Fruit fly (Drosophila melanogaster) whole organism, pupa: ENCODE measurements around the gene ND-20.

Source experiments
- CG14655 ChIP-seq: fragments of 200-800 bp; sonication (Bioruptor generic); optimal IDR thresholded peaks from 3 replicates; lab custom pipeline; 2017; ENCODE audit warnings: mild to moderate bottlenecking, missing biosample characterization, missing genetic modification reagents, missing genetic modification characterization
- CG4496 ChIP-seq: fragments of 200-800 bp; sonication (Bioruptor generic); IDR thresholded peaks from 3 replicates; pipeline ENCODE4 v1.3.6; 2022; ENCODE audit warnings: missing biosample characterization, missing genetic modification characterization

- TF ChIP-seq CG4496 (GFP tag; lab: Robert Waterston, UW): no peak
- TF ChIP-seq CG14655 (GFP tag; lab: Kevin White, UChicago): no peak
Observed at dm6 chrX:15974125-15974524, 12.5 kb downstream of the ND-20 start, which contains the start of gene Or13a.
